Fruit fly (Drosophila melanogaster) Kc167 (cell line): Measurements from ENCODE around the gene CG3652.

ENCODE experiments used
- Myc ChIP-seq: fragments of >200 bp; optimal IDR thresholded peaks from 2 replicates; lab custom pipeline; 2017; ENCODE audit warnings: missing external identifiers
- Sin3A ChIP-seq: fragments of >200 bp; optimal IDR thresholded peaks from 2 replicates; lab custom pipeline; 2018; ENCODE audit warnings: missing external identifiers
- psq ChIP-seq: fragments of >200 bp; optimal IDR thresholded peaks from 2 replicates; lab custom pipeline; 2017; ENCODE audit warnings: missing external identifiers
- ttk ChIP-seq: sonication (Bioruptor generic); optimal IDR thresholded peaks from 2 replicates; lab custom pipeline; 2017; ENCODE audit warnings: missing external identifiers

DNA sequence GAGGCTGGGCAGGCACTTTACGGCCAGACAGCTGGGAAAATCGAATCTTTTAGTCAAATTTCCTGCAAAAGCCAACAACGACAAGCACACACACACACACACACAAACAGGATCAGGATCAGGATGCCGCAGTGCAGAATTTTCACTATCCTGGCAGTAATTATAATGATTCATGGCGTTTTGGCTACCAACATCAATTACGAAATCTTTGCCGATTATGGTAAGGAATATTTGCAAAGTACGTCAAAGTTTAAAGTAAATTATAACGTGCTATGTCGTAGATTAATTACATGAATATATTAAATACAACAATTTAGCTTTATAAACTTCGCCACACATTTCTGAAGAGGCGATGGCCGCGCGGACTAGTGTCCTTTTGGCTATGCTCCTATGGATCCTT lies 39.9 kb upstream of the CG3652 start, which contains the start of the genes CG34177 and CG34178:
- TF ChIP-seq psq (no peak), ttk (lab: Kevin White, UChicago) (no peak), Sin3A (no peak), Myc (lab: Kevin White, UChicago) (no peak)
